Worm (Caenorhabditis elegans) whole organism, late embryonic: ENCODE measurements around the gene clec-168.

ENCODE experiments used
- C08G9.2 ChIP-seq: sonication (generic microtip); optimal IDR thresholded peaks from 2 replicates; lab custom pipeline; 2016; ENCODE audit warnings: mild to moderate bottlenecking, missing genetic modification characterization, moderate library complexity, missing compliant biosample characterization
- C38D4.7 ChIP-seq: fragments of 200-800 bp; sonication (Bioruptor generic); optimal IDR thresholded peaks from 2 replicates; lab custom pipeline; 2018; ENCODE audit warnings: mild to moderate bottlenecking, missing genetic modification characterization, moderate library complexity, missing compliant biosample characterization
- K02D7.2 ChIP-seq: sonication (generic microtip); optimal IDR thresholded peaks from 2 replicates; lab custom pipeline; 2017; ENCODE audit warnings: mild to moderate bottlenecking, missing genetic modification characterization, missing compliant biosample characterization
- K09A11.1 ChIP-seq: sonication (generic microtip); optimal IDR thresholded peaks from 2 replicates; lab custom pipeline; 2017; ENCODE audit warnings: antibody characterized with exemption, mild to moderate bottlenecking, missing genetic modification characterization, missing compliant biosample characterization; ENCODE audit not compliant: insufficient read depth
- T23F11.4 ChIP-seq: fragments of 200-800 bp; sonication (Bioruptor generic); optimal IDR thresholded peaks from 2 replicates; lab custom pipeline; 2018; ENCODE audit warnings: mild to moderate bottlenecking, missing genetic modification characterization, missing compliant biosample characterization
- Y22D7AL.16 ChIP-seq: sonication (generic microtip); optimal IDR thresholded peaks from 2 replicates; lab custom pipeline; 2016; ENCODE audit warnings: missing genetic modification characterization, missing compliant biosample characterization
- ceh-18 ChIP-seq: sonication (generic microtip); optimal IDR thresholded peaks from 2 replicates; lab custom pipeline; 2016; ENCODE audit warnings: missing genetic modification characterization, missing compliant biosample characterization
- ceh-19 ChIP-seq: fragments of 200-800 bp; sonication (Bioruptor generic); optimal IDR thresholded peaks from 2 replicates; lab custom pipeline; 2018; ENCODE audit warnings: mild to moderate bottlenecking, missing genetic modification characterization, missing compliant biosample characterization
- ceh-31 ChIP-seq: sonication (generic microtip); optimal IDR thresholded peaks from 2 replicates; lab custom pipeline; 2016; ENCODE audit warnings: missing genetic modification characterization, missing compliant biosample characterization
- ceh-34 ChIP-seq: sonication (generic microtip); optimal IDR thresholded peaks from 2 replicates; lab custom pipeline; 2016; ENCODE audit warnings: mild to moderate bottlenecking, missing genetic modification characterization, missing compliant biosample characterization
- ceh-45 ChIP-seq: fragments of 200-800 bp; sonication (Bioruptor generic); IDR thresholded peaks from 2 replicates; pipeline ENCODE4 v1.3.6; 2022; ENCODE audit warnings: missing genetic modification reagents, missing genetic modification characterization, missing compliant biosample characterization
- ceh-48 ChIP-seq: sonication (generic microtip); optimal IDR thresholded peaks from 2 replicates; lab custom pipeline; 2016; ENCODE audit warnings: missing genetic modification characterization, inconsistent platforms, missing compliant biosample characterization
- ceh-6 ChIP-seq: fragments of 200-800 bp; sonication (Bioruptor generic); optimal IDR thresholded peaks from 2 replicates; lab custom pipeline; 2018; ENCODE audit warnings: mild to moderate bottlenecking, missing genetic modification characterization, missing compliant biosample characterization
- che-1 ChIP-seq: sonication (generic microtip); optimal IDR thresholded peaks from 2 replicates; lab custom pipeline; 2016; ENCODE audit warnings: mild to moderate bottlenecking, missing genetic modification characterization, missing compliant biosample characterization
- dve-1 ChIP-seq: sonication (generic microtip); optimal IDR thresholded peaks from 2 replicates; lab custom pipeline; 2017; ENCODE audit warnings: antibody characterized with exemption, mild to moderate bottlenecking, missing genetic modification characterization, missing compliant biosample characterization
- elt-2 ChIP-seq: sonication (generic microtip); optimal IDR thresholded peaks from 2 replicates; lab custom pipeline; 2016; ENCODE audit warnings: missing genetic modification reagents, missing genetic modification characterization, missing compliant biosample characterization
- elt-4 ChIP-seq: sonication (generic microtip); optimal IDR thresholded peaks from 2 replicates; lab custom pipeline; 2016; ENCODE audit warnings: missing genetic modification characterization, missing compliant biosample characterization
- fax-1 ChIP-seq: sonication (generic microtip); optimal IDR thresholded peaks from 2 replicates; lab custom pipeline; 2016; ENCODE audit warnings: missing genotype, missing genetic modification characterization, missing compliant biosample characterization
- fkh-10 ChIP-seq: fragments of 150-350 bp; optimal IDR thresholded peaks from 2 replicates; lab custom pipeline; 2014; ENCODE audit warnings: missing biosample characterization, missing genetic modification reagents, missing genetic modification characterization
- fkh-6 ChIP-seq: sonication (generic microtip); optimal IDR thresholded peaks from 2 replicates; lab custom pipeline; 2016; ENCODE audit warnings: missing genetic modification characterization, missing compliant biosample characterization
- gmeb-2 ChIP-seq: sonication (generic microtip); optimal IDR thresholded peaks from 2 replicates; lab custom pipeline; 2016; ENCODE audit warnings: missing genetic modification characterization, inconsistent platforms, missing compliant biosample characterization
- hlh-13 ChIP-seq: fragments of 200-800 bp; sonication (Bioruptor generic); optimal IDR thresholded peaks from 2 replicates; lab custom pipeline; 2018; ENCODE audit warnings: mild to moderate bottlenecking, missing genetic modification characterization, missing compliant biosample characterization
- hlh-30 ChIP-seq: sonication (generic microtip); optimal IDR thresholded peaks from 2 replicates; lab custom pipeline; 2017; ENCODE audit warnings: antibody characterized with exemption, missing genetic modification characterization, missing compliant biosample characterization; ENCODE audit not compliant: insufficient read depth
- hlh-8 ChIP-seq: sonication (generic microtip); optimal IDR thresholded peaks from 2 replicates; lab custom pipeline; 2016; ENCODE audit warnings: missing genotype, missing genetic modification characterization, missing compliant biosample characterization
- lin-11 ChIP-seq: fragments of 200-800 bp; sonication (Bioruptor generic); optimal IDR thresholded peaks from 2 replicates; lab custom pipeline; 2018; ENCODE audit warnings: mild to moderate bottlenecking, missing genetic modification characterization, missing compliant biosample characterization
- madf-2 ChIP-seq: sonication (generic microtip); optimal IDR thresholded peaks from 2 replicates; lab custom pipeline; 2017; ENCODE audit warnings: missing genetic modification characterization, missing compliant biosample characterization
- nfya-1 ChIP-seq: sonication (generic microtip); optimal IDR thresholded peaks from 2 replicates; lab custom pipeline; 2017; ENCODE audit warnings: missing genetic modification characterization, mild to moderate bottlenecking, missing compliant biosample characterization, antibody characterized with exemption, moderate library complexity
- nhr-232 ChIP-seq: sonication (generic microtip); optimal IDR thresholded peaks from 2 replicates; lab custom pipeline; 2016; ENCODE audit warnings: missing genetic modification characterization, missing compliant biosample characterization
- npax-4 ChIP-seq: sonication (generic microtip); optimal IDR thresholded peaks from 2 replicates; lab custom pipeline; 2016; ENCODE audit warnings: missing genetic modification characterization, missing compliant biosample characterization
- pat-9 ChIP-seq: fragments of 200-800 bp; sonication (Bioruptor generic); optimal IDR thresholded peaks from 2 replicates; lab custom pipeline; 2018; ENCODE audit warnings: mild to moderate bottlenecking, missing genetic modification characterization, moderate library complexity, missing compliant biosample characterization
- pax-1 ChIP-seq: fragments of 150-350 bp; optimal IDR thresholded peaks from 2 replicates; lab custom pipeline; 2014; ENCODE audit warnings: missing biosample characterization, missing genetic modification characterization
- pha-2 ChIP-seq: sonication (generic microtip); optimal IDR thresholded peaks from 2 replicates; lab custom pipeline; 2017; ENCODE audit warnings: mild to moderate bottlenecking, missing genetic modification characterization, missing compliant biosample characterization
- pha-4 ChIP-seq: fragments of 150-350 bp; optimal IDR thresholded peaks from 2 replicates; lab custom pipeline; 2018; ENCODE audit warnings: missing biosample characterization, missing genetic modification reagents, missing genetic modification characterization
- ref-2 ChIP-seq: sonication (generic microtip); optimal IDR thresholded peaks from 2 replicates; lab custom pipeline; 2016; ENCODE audit warnings: missing genetic modification characterization, missing compliant biosample characterization
- sdc-2 ChIP-seq: sonication (generic microtip); optimal IDR thresholded peaks from 2 replicates; lab custom pipeline; 2016; ENCODE audit warnings: missing genotype, missing genetic modification characterization, missing compliant biosample characterization
- sox-4 ChIP-seq: sonication (generic microtip); optimal IDR thresholded peaks from 2 replicates; lab custom pipeline; 2017; ENCODE audit warnings: mild to moderate bottlenecking, missing genetic modification characterization, inconsistent platforms, missing compliant biosample characterization
- syd-9 ChIP-seq: sonication (generic microtip); optimal IDR thresholded peaks from 2 replicates; lab custom pipeline; 2016; ENCODE audit warnings: mild to moderate bottlenecking, missing genetic modification characterization, moderate library complexity, missing compliant biosample characterization
- tbx-2 ChIP-seq: sonication (generic microtip); optimal IDR thresholded peaks from 2 replicates; lab custom pipeline; 2016; ENCODE audit warnings: missing genetic modification characterization, missing compliant biosample characterization
- ttx-3 ChIP-seq: sonication (generic microtip); optimal IDR thresholded peaks from 2 replicates; lab custom pipeline; 2016; ENCODE audit warnings: missing genetic modification reagents, missing genetic modification characterization, missing compliant biosample characterization
- unc-3 ChIP-seq, 2 experiments: fragments of 200-800 bp in 1 of 2; sonication (Bioruptor generic) in 1 of 2; sonication (generic microtip) in 1 of 2; conservative IDR thresholded peaks in 1 of 2; optimal IDR thresholded peaks in 1 of 2; 2 replicates each; pipeline versions ENCODE4 v1.3.6 to Lab custom; 2016 to 2022; ENCODE audit warnings: missing compliant biosample characterization in 2 of 2, missing genetic modification characterization in 2 of 2, missing genetic modification reagents in 1 of 2
- unc-42 ChIP-seq: sonication (generic microtip); optimal IDR thresholded peaks from 2 replicates; lab custom pipeline; 2016; ENCODE audit warnings: missing genotype, missing genetic modification characterization, missing compliant biosample characterization
- unc-55 ChIP-seq: sonication (generic microtip); optimal IDR thresholded peaks from 2 replicates; lab custom pipeline; 2017; ENCODE audit warnings: missing biosample characterization, missing genetic modification reagents, missing genetic modification characterization
- unc-86 ChIP-seq: sonication (generic microtip); optimal IDR thresholded peaks from 2 replicates; lab custom pipeline; 2016; ENCODE audit warnings: missing genetic modification characterization, missing compliant biosample characterization

clec-168 gene

ce11 chrIV:1264928-1265327 lies 8.2 kb downstream of the clec-168 start, which contains the start of gene F38A1.13:
Gene F38A1.13, plus strand, starts transcription at chrIV:1265228.
- TF ChIP-seq npax-4 (tag; lab: Kevin White, UChicago) (no peak), ceh-19 (GFP tag; lab: Kevin White, UChicago) (no peak), C38D4.7 (GFP tag; lab: Kevin White, UChicago) (no peak), ref-2 (tag; lab: Kevin White, UChicago) (no peak), pha-4 (tag; lab: Kevin White, UChicago) (no peak), sdc-2 (tag; lab: Kevin White, UChicago) (no peak), fkh-6 (tag; lab: Kevin White, UChicago) (no peak), C08G9.2 (no peak), elt-4 (tag; lab: Kevin White, UChicago) (no peak), fkh-10 (GFP tag; lab: Kevin White, UChicago) (no peak), hlh-8 (tag; lab: Kevin White, UChicago) (no peak), tbx-2 (tag; lab: Kevin White, UChicago) (no peak), unc-42 (tag; lab: Kevin White, UChicago) (no peak), unc-55 (GFP tag; lab: Kevin White, UChicago) (no peak), madf-2 (no peak), ceh-6 (GFP tag; lab: Kevin White, UChicago) (no peak), syd-9 (tag; lab: Kevin White, UChicago) (no peak), unc-3 (GFP tag; conservative IDR thresholded peaks at IDR 0.05; lab: Robert Waterston, UW) (no peak), unc-3 (tag; optimal IDR thresholded peaks at IDR 0.05; lab: Kevin White, UChicago) (no peak)

- no peak for TF ChIP-seq fkh-6 (tag; lab: Kevin White, UChicago)
- TF ChIP-seq pat-9 (tag; lab: Kevin White, UChicago): no peak
- no peak for TF ChIP-seq ceh-48 (tag; lab: Kevin White, UChicago)
- TF ChIP-seq C08G9.2: no peak
- no peak for TF ChIP-seq fax-1
- peak; percentile 2 for TF ChIP-seq elt-2 (tag; lab: Kevin White, UChicago)
These were observed 9.4 kb downstream of the clec-168 start for ce11 chrIV:1266138-1266537.

- TF ChIP-seq elt-2 (tag; lab: Kevin White, UChicago) (peak; percentile 18), sox-4 (tag; lab: Kevin White, UChicago) (no peak)
These were observed 10.0 kb downstream of the clec-168 start, which contains the start of gene clec-170 for ce11 chrIV:1266724-1267123. Gene clec-170, plus strand, starts transcription at chrIV:1266866.

- TF ChIP-seq ceh-34 (tag; lab: Kevin White, UChicago) (no peak), ceh-45 (no peak), unc-3 (GFP tag; conservative IDR thresholded peaks at IDR 0.05; lab: Robert Waterston, UW) (no peak), unc-3 (tag; optimal IDR thresholded peaks at IDR 0.05; lab: Kevin White, UChicago) (no peak), unc-55 (GFP tag; lab: Kevin White, UChicago) (peak; percentile 24), hlh-30 (peak; percentile 84), pat-9 (tag; lab: Kevin White, UChicago) (no peak), pax-1 (peak; percentile 3), pha-2 (no peak), nfya-1 (tag; lab: Kevin White, UChicago) (peak; percentile 55), ttx-3 (tag; lab: Kevin White, UChicago) (no peak), lin-11 (tag; lab: Kevin White, UChicago) (no peak), fax-1 (no peak), ceh-18 (peak; percentile 16), ceh-31 (tag; lab: Kevin White, UChicago) (peak; percentile 46), ref-2 (tag; lab: Kevin White, UChicago) (peak; percentile 8), sdc-2 (tag; lab: Kevin White, UChicago) (no peak), Y22D7AL.16 (tag; lab: Kevin White, UChicago) (no peak), unc-42 (tag; lab: Kevin White, UChicago) (peak; percentile 49), dve-1 (no peak), K09A11.1 (no peak), che-1 (tag; lab: Kevin White, UChicago) (no peak), nhr-232 (tag; lab: Kevin White, UChicago) (no peak), T23F11.4 (GFP tag; lab: Kevin White, UChicago) (no peak), madf-2 (no peak), tbx-2 (tag; lab: Kevin White, UChicago) (peak; percentile 21), fkh-10 (GFP tag; lab: Kevin White, UChicago) (no peak), unc-86 (tag; lab: Kevin White, UChicago) (no peak), hlh-13 (GFP tag; lab: Kevin White, UChicago) (no peak), C08G9.2 (no peak), gmeb-2 (tag; lab: Kevin White, UChicago) (no peak), K02D7.2 (tag; lab: Kevin White, UChicago) (no peak)
These were observed 17.8 kb downstream of the clec-168 start, which contains the start of gene C09E9.1 for ce11 chrIV:1274583-1274982. Gene C09E9.1, plus strand, starts transcription at chrIV:1274868.
